Fruit fly (Drosophila melanogaster) whole organism, adult: ENCODE data around the gene CG14321.

Source experiments
- CG11617 ChIP-seq: fragments of 200-800 bp; sonication (Bioruptor generic); optimal IDR thresholded peaks from 2 replicates; lab custom pipeline; 2017; ENCODE audit warnings: mild to moderate bottlenecking, missing biosample characterization, missing genetic modification reagents, missing genetic modification characterization
- CG12768 ChIP-seq: fragments of 200-800 bp; sonication (Bioruptor generic); optimal IDR thresholded peaks from 2 replicates; lab custom pipeline; 2017; ENCODE audit warnings: missing biosample characterization, missing genetic modification characterization, mild to moderate bottlenecking, moderate library complexity, missing genetic modification reagents
- CG14711 ChIP-seq: fragments of 200-800 bp; sonication (Bioruptor generic); optimal IDR thresholded peaks from 2 replicates; lab custom pipeline; 2018; ENCODE audit warnings: missing biosample characterization, mild to moderate bottlenecking, missing genetic modification characterization, moderate library complexity
- CG1620 ChIP-seq: fragments of 200-800 bp; sonication (Bioruptor generic); optimal IDR thresholded peaks from 2 replicates; lab custom pipeline; 2016; ENCODE audit warnings: missing biosample characterization, missing genetic modification characterization
- CG33017 ChIP-seq: fragments of 200-800 bp; sonication (Bioruptor generic); optimal IDR thresholded peaks from 2 replicates; lab custom pipeline; 2018; ENCODE audit warnings: missing biosample characterization, mild to moderate bottlenecking, missing genetic modification characterization, moderate library complexity
- CG5204 ChIP-seq: fragments of 200-800 bp; sonication (Bioruptor generic); optimal IDR thresholded peaks from 2 replicates; lab custom pipeline; 2016; ENCODE audit warnings: missing biosample characterization, missing genetic modification characterization
- CG7045 ChIP-seq: fragments of 200-800 bp; sonication (Bioruptor generic); optimal IDR thresholded peaks from 2 replicates; lab custom pipeline; 2017; ENCODE audit warnings: missing biosample characterization, mild to moderate bottlenecking, missing genetic modification characterization
- CG7101 ChIP-seq: fragments of 200-800 bp; sonication (Bioruptor generic); optimal IDR thresholded peaks from 2 replicates; lab custom pipeline; 2018; ENCODE audit warnings: missing biosample characterization, mild to moderate bottlenecking, missing genetic modification characterization, moderate library complexity
- Clk ChIP-seq: fragments of 200-800 bp; sonication (Bioruptor generic); optimal IDR thresholded peaks from 2 replicates; lab custom pipeline; 2017; ENCODE audit warnings: missing biosample characterization, missing genetic modification characterization
- Crg-1 ChIP-seq: fragments of 200-800 bp; sonication (Bioruptor generic); optimal IDR thresholded peaks from 2 replicates; lab custom pipeline; 2016; ENCODE audit warnings: missing biosample characterization, missing genetic modification characterization
- Hr96 ChIP-seq: fragments of 200-800 bp; sonication (Bioruptor generic); optimal IDR thresholded peaks from 2 replicates; lab custom pipeline; 2016; ENCODE audit warnings: missing biosample characterization, missing genetic modification characterization
- Mnt ChIP-seq: fragments of 200-800 bp; sonication (Bioruptor generic); optimal IDR thresholded peaks from 2 replicates; lab custom pipeline; 2016; ENCODE audit warnings: missing biosample characterization, mild to moderate bottlenecking, missing genetic modification characterization
- bab1 ChIP-seq: fragments of 200-800 bp; sonication (Bioruptor generic); optimal IDR thresholded peaks from 3 replicates; lab custom pipeline; 2019; ENCODE audit warnings: missing biosample characterization, mild to moderate bottlenecking, missing genetic modification characterization, moderate library complexity
- cic ChIP-seq: fragments of 200-800 bp; sonication (Bioruptor generic); optimal IDR thresholded peaks from 2 replicates; lab custom pipeline; 2017; ENCODE audit warnings: missing biosample characterization, mild to moderate bottlenecking, missing genetic modification characterization, moderate library complexity
- cnc ChIP-seq, 2 experiments: fragments of >200 bp; optimal IDR thresholded peaks; 2 replicates each; lab custom pipeline; 2017
- kay ChIP-seq: fragments of 200-800 bp; sonication (Bioruptor generic); peaks from one replicate; lab custom pipeline; 2016; ENCODE audit warnings: missing biosample characterization, missing genetic modification characterization, borderline replicate concordance
- ovo ChIP-seq: fragments of 200-800 bp; sonication (Bioruptor generic); optimal IDR thresholded peaks from 2 replicates; lab custom pipeline; 2016; ENCODE audit warnings: missing biosample characterization, missing genetic modification characterization
- pad ChIP-seq: fragments of 200-800 bp; sonication (Bioruptor generic); optimal IDR thresholded peaks from 3 replicates; lab custom pipeline; 2017; ENCODE audit warnings: missing biosample characterization, missing genetic modification characterization, mild to moderate bottlenecking, moderate library complexity, missing genetic modification reagents
- tj ChIP-seq: fragments of 200-800 bp; sonication (Bioruptor generic); optimal IDR thresholded peaks from 3 replicates; lab custom pipeline; 2017; ENCODE audit warnings: missing biosample characterization, mild to moderate bottlenecking, missing genetic modification characterization, moderate library complexity
- toe ChIP-seq: fragments of 200-800 bp; sonication (Bioruptor generic); optimal IDR thresholded peaks from 2 replicates; lab custom pipeline; 2016; ENCODE audit warnings: missing biosample characterization, missing genetic modification characterization

The CG14321 gene

DNA sequence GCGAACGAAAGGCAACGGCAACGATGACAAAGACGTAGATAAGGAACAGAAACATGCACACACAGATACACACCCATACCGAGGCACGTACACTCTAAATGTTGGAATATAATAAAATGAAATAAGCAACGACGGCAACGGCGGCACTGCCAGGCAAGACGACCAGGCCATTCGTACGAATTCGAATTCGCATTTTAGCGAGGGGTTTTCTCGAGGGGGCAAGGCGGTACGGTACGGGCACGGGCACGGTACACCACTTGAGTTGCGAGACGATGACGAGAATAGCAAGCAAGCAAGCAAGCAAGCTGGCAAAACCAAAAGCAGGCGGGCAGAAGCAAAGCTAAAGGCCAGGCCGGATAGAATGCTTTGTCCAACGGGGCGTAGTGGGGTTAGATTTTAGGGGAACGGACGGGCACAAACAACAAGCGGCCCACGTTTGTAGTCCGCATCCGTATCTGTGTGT, 32.2 kb upstream of the CG14321 start:
- TF ChIP-seq tj (GFP tag; lab: Kevin White, UChicago) = peak; percentile 95
- TF ChIP-seq CG7101 = peak; percentile 13
- TF ChIP-seq cic (GFP tag; lab: Kevin White, UChicago) = peak; percentile 91
- TF ChIP-seq Hr96 = peak; percentile 52
- no peak for TF ChIP-seq Clk (GFP tag; lab: Kevin White, UChicago)
- TF ChIP-seq toe = peak; percentile 19
- no peak for TF ChIP-seq CG11617 (GFP tag; lab: Kevin White, UChicago)
- TF ChIP-seq kay (GFP tag; lab: Kevin White, UChicago) = no peak
- peak; percentile 75 for TF ChIP-seq ovo (GFP tag; lab: Kevin White, UChicago)
- TF ChIP-seq CG12768 (GFP tag; lab: Kevin White, UChicago) = peak; percentile 81
- no peak for TF ChIP-seq CG5204
- TF ChIP-seq CG14711 (tag; lab: Kevin White, UChicago) = no peak
- peak; percentile 10 for TF ChIP-seq CG1620 (GFP tag; lab: Kevin White, UChicago)
- peak; percentile 48 for TF ChIP-seq pad (GFP tag; lab: Kevin White, UChicago)
- peak; percentile 38 for TF ChIP-seq bab1
- TF ChIP-seq cnc (optimal IDR thresholded peaks at IDR 0.05; lab: Kevin White, UChicago) = no peak
- no peak for TF ChIP-seq CG7045
- TF ChIP-seq Crg-1 (GFP tag; lab: Kevin White, UChicago) = no peak
- peak; percentile 36 for TF ChIP-seq CG33017 (tag; lab: Kevin White, UChicago)
- TF ChIP-seq Mnt (GFP tag; lab: Kevin White, UChicago) = peak; percentile 85

- TF ChIP-seq cic (GFP tag; lab: Kevin White, UChicago) (no peak), CG5204 (no peak), cnc (optimal IDR thresholded peaks at IDR 0.05; lab: Kevin White, UChicago) (no peak), bab1 (no peak), kay (GFP tag; lab: Kevin White, UChicago) (no peak), CG14711 (tag; lab: Kevin White, UChicago) (no peak), Mnt (GFP tag; lab: Kevin White, UChicago) (no peak), CG7045 (no peak), pad (GFP tag; lab: Kevin White, UChicago) (no peak), ovo (GFP tag; lab: Kevin White, UChicago) (no peak), Clk (GFP tag; lab: Kevin White, UChicago) (no peak), CG33017 (tag; lab: Kevin White, UChicago) (peak; percentile 36), CG1620 (GFP tag; lab: Kevin White, UChicago) (no peak), Hr96 (no peak), CG12768 (GFP tag; lab: Kevin White, UChicago) (no peak), toe (peak; percentile 28), tj (GFP tag; lab: Kevin White, UChicago) (no peak), CG7101 (peak; percentile 0), CG11617 (GFP tag; lab: Kevin White, UChicago) (no peak), Crg-1 (GFP tag; lab: Kevin White, UChicago) (no peak)
Observed at dm6 chr3R:17701971-17702845, 31.2 kb upstream of the CG14321 start.

DNA sequence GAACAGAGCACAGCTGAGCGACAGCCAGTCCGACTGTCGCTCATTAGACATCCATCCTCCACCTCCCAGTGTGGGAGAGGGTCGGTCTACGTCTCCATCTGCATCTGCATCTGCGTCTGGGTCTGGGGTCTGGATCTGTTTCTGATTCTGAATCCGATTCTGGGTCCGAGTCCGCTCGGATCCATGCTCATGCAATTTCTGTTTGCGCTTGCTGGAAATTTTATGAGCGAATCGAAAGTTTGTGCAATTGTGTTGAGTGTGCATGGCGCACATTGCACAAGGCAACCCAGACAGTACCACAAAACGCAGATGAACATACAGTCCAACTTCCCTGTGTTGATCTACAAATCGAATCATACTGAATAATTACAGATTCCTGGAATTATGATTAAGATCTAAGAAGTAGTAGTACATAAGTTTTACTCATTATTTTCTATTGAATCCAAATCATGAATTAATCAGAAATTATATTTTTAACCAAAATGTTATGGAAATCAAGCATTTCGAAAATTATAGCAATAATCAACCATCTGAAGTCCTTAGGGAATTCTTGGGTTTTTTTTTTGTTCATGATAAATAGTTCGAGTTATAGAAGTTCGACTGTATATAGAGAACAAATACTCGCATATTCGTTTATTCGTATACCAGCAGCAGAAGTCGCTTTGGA, 30.2 kb upstream of the CG14321 start:
- TF ChIP-seq cnc (optimal IDR thresholded peaks at IDR 0.05; lab: Kevin White, UChicago) = no peak
- TF ChIP-seq Mnt (GFP tag; lab: Kevin White, UChicago) = no peak
- peak; percentile 66 for TF ChIP-seq pad (GFP tag; lab: Kevin White, UChicago)
- peak; percentile 91 for TF ChIP-seq CG14711 (tag; lab: Kevin White, UChicago)
- TF ChIP-seq CG5204 = peak; percentile 88
- TF ChIP-seq bab1 = peak; percentile 88
- TF ChIP-seq toe = peak; percentile 73
- TF ChIP-seq Clk (GFP tag; lab: Kevin White, UChicago) = peak; percentile 42
- no peak for TF ChIP-seq cic (GFP tag; lab: Kevin White, UChicago)
- peak; percentile 68 for TF ChIP-seq tj (GFP tag; lab: Kevin White, UChicago)
- peak; percentile 89 for TF ChIP-seq CG7101
- peak; percentile 58 for TF ChIP-seq CG1620 (GFP tag; lab: Kevin White, UChicago)
- TF ChIP-seq CG33017 (tag; lab: Kevin White, UChicago) = peak; percentile 89
- TF ChIP-seq CG7045 = peak; percentile 91
- peak; percentile 75 for TF ChIP-seq CG12768 (GFP tag; lab: Kevin White, UChicago)
- peak; percentile 19 for TF ChIP-seq ovo (GFP tag; lab: Kevin White, UChicago)
- TF ChIP-seq Crg-1 (GFP tag; lab: Kevin White, UChicago) = peak; percentile 70
- peak; percentile 77 for TF ChIP-seq Hr96
- peak; percentile 84 for TF ChIP-seq CG11617 (GFP tag; lab: Kevin White, UChicago)
- peak; percentile 81 for TF ChIP-seq kay (GFP tag; lab: Kevin White, UChicago)

- TF ChIP-seq cnc (optimal IDR thresholded peaks at IDR 0.05; lab: Kevin White, UChicago) = no peak
- TF ChIP-seq Crg-1 (GFP tag; lab: Kevin White, UChicago) = peak; percentile 92
- peak; percentile 46 for TF ChIP-seq cic (GFP tag; lab: Kevin White, UChicago)
- TF ChIP-seq Mnt (GFP tag; lab: Kevin White, UChicago) = peak; percentile 89
- TF ChIP-seq CG14711 (tag; lab: Kevin White, UChicago) = peak; percentile 95
- TF ChIP-seq bab1 = peak; percentile 97
- TF ChIP-seq CG1620 (GFP tag; lab: Kevin White, UChicago) = peak; percentile 94
- TF ChIP-seq Hr96 = peak; percentile 97
- TF ChIP-seq CG12768 (GFP tag; lab: Kevin White, UChicago) = peak; percentile 95
- TF ChIP-seq CG7101 = peak; percentile 97
- peak; percentile 96 for TF ChIP-seq CG33017 (tag; lab: Kevin White, UChicago)
- peak; percentile 94 for TF ChIP-seq toe
- peak; percentile 97 for TF ChIP-seq CG7045
- TF ChIP-seq tj (GFP tag; lab: Kevin White, UChicago) = peak; percentile 90
- peak; percentile 98 for TF ChIP-seq CG11617 (GFP tag; lab: Kevin White, UChicago)
- TF ChIP-seq ovo (GFP tag; lab: Kevin White, UChicago) = peak; percentile 82
- peak; percentile 77 for TF ChIP-seq pad (GFP tag; lab: Kevin White, UChicago)
- TF ChIP-seq CG5204 = peak; percentile 97
- TF ChIP-seq kay (GFP tag; lab: Kevin White, UChicago) = peak; percentile 97
- peak; percentile 88 for TF ChIP-seq Clk (GFP tag; lab: Kevin White, UChicago)
Observed at dm6 chr3R:17703691-17704537, 29.5 kb upstream of the CG14321 start.
